Fruit fly (Drosophila melanogaster) whole organism, embryonic: ENCODE results near the gene CG9328.

Experiments used
- B-H2 ChIP-seq: fragments of 200-800 bp; sonication (Bioruptor generic); optimal IDR thresholded peaks from 2 replicates; lab custom pipeline; 2018; ENCODE audit warnings: missing biosample characterization, mild to moderate bottlenecking, missing genetic modification characterization
- Bteb2 ChIP-seq: fragments of 200-800 bp; sonication (Bioruptor generic); optimal IDR thresholded peaks from 2 replicates; lab custom pipeline; 2016; ENCODE audit warnings: missing biosample characterization, missing genetic modification characterization
- CG1024 ChIP-seq: fragments of 200-800 bp; sonication (Bioruptor generic); IDR thresholded peaks from 2 replicates; pipeline ENCODE4 v1.3.6; 2022; ENCODE audit warnings: missing biosample characterization, missing genetic modification characterization
- CG11456 ChIP-seq: fragments of 200-800 bp; sonication (Bioruptor generic); IDR thresholded peaks from 3 replicates; pipeline ENCODE4 v1.3.6; 2022; ENCODE audit warnings: missing biosample characterization, missing genetic modification characterization
- CG12219 ChIP-seq: fragments of 200-800 bp; sonication (Bioruptor generic); optimal IDR thresholded peaks from 3 replicates; lab custom pipeline; 2018; ENCODE audit warnings: missing biosample characterization, mild to moderate bottlenecking, missing genetic modification characterization
- CG12659 ChIP-seq: fragments of 200-800 bp; sonication (Bioruptor generic); optimal IDR thresholded peaks from 3 replicates; lab custom pipeline; 2017; ENCODE audit warnings: mild to moderate bottlenecking, missing biosample characterization, missing genetic modification reagents, missing genetic modification characterization
- CG12942 ChIP-seq: fragments of 200-800 bp; sonication (Bioruptor generic); optimal IDR thresholded peaks from 3 replicates; lab custom pipeline; 2016; ENCODE audit warnings: missing biosample characterization, missing genetic modification characterization
- CG13775 ChIP-seq: fragments of 200-800 bp; sonication (Bioruptor generic); optimal IDR thresholded peaks from 3 replicates; lab custom pipeline; 2017; ENCODE audit warnings: missing biosample characterization, mild to moderate bottlenecking, missing genetic modification characterization
- CG15514 ChIP-seq: fragments of 200-800 bp; sonication (Bioruptor generic); optimal IDR thresholded peaks from 3 replicates; lab custom pipeline; 2017; ENCODE audit warnings: missing biosample characterization, missing genetic modification characterization, mild to moderate bottlenecking, moderate library complexity, missing genetic modification reagents
- CG1602 ChIP-seq: fragments of 200-800 bp; sonication (Bioruptor generic); optimal IDR thresholded peaks from 3 replicates; lab custom pipeline; 2016; ENCODE audit warnings: missing biosample characterization, missing genetic modification characterization
- CG2678 ChIP-seq: fragments of 200-800 bp; sonication (Bioruptor generic); optimal IDR thresholded peaks from 3 replicates; lab custom pipeline; 2019; ENCODE audit warnings: missing biosample characterization, mild to moderate bottlenecking, missing genetic modification characterization, moderate library complexity
- CG32772 ChIP-seq: fragments of 200-800 bp; sonication (Bioruptor generic); IDR thresholded peaks from 2 replicates; pipeline ENCODE4 v1.3.6; 2022; ENCODE audit warnings: missing biosample characterization, missing genetic modification characterization
- CG4360 ChIP-seq: fragments of 200-800 bp; sonication (Bioruptor generic); IDR thresholded peaks from 2 replicates; pipeline ENCODE4 v1.3.6; 2022; ENCODE audit warnings: missing biosample characterization, missing genetic modification characterization
- CG5180 ChIP-seq: fragments of 200-800 bp; sonication (Bioruptor generic); optimal IDR thresholded peaks from 3 replicates; lab custom pipeline; 2017; ENCODE audit warnings: missing biosample characterization, missing genetic modification characterization, mild to moderate bottlenecking, moderate library complexity, missing genetic modification reagents
- CG5245 ChIP-seq: fragments of 200-800 bp; sonication (Bioruptor generic); optimal IDR thresholded peaks from 3 replicates; lab custom pipeline; 2016; ENCODE audit warnings: missing biosample characterization, missing genetic modification characterization
- CG7839 ChIP-seq: fragments of 200-800 bp; sonication (Bioruptor generic); optimal IDR thresholded peaks from 3 replicates; lab custom pipeline; 2018; ENCODE audit warnings: missing biosample characterization, mild to moderate bottlenecking, missing genetic modification characterization, moderate library complexity
- CG8089 ChIP-seq: fragments of 200-800 bp; sonication (Bioruptor generic); optimal IDR thresholded peaks from 3 replicates; lab custom pipeline; 2016; ENCODE audit warnings: missing biosample characterization, missing genetic modification characterization
- CG8359 ChIP-seq: fragments of 200-800 bp; sonication (Bioruptor generic); optimal IDR thresholded peaks from 2 replicates; lab custom pipeline; 2017; ENCODE audit warnings: missing biosample characterization, mild to moderate bottlenecking, missing genetic modification characterization, borderline replicate concordance
- Dek ChIP-seq: fragments of 200-800 bp; sonication (Bioruptor generic); optimal IDR thresholded peaks from 3 replicates; lab custom pipeline; 2019; ENCODE audit warnings: missing biosample characterization, mild to moderate bottlenecking, missing genetic modification characterization, moderate library complexity
- Ets65A ChIP-seq: fragments of 200-800 bp; sonication (Bioruptor generic); peaks from one replicate; lab custom pipeline; 2016; ENCODE audit warnings: missing biosample characterization, missing genetic modification characterization
- Fer1 ChIP-seq: fragments of 200-800 bp; sonication (Bioruptor generic); optimal IDR thresholded peaks from 2 replicates; lab custom pipeline; 2017; ENCODE audit warnings: missing biosample characterization, mild to moderate bottlenecking, missing genetic modification characterization
- Gsc ChIP-seq: fragments of 200-800 bp; sonication (Bioruptor generic); IDR thresholded peaks from 2 replicates; pipeline ENCODE4 v1.3.6; 2022; ENCODE audit warnings: missing biosample characterization, missing genetic modification characterization
- Kr ChIP-seq: fragments of 200-800 bp; sonication (Bioruptor generic); optimal IDR thresholded peaks from 2 replicates; lab custom pipeline; 2017; ENCODE audit warnings: missing biosample characterization, mild to moderate bottlenecking, missing genetic modification characterization
- Lpt ChIP-seq: fragments of >200 bp; optimal IDR thresholded peaks from 2 replicates; lab custom pipeline; 2018; ENCODE audit warnings: missing biosample characterization, missing genetic modification characterization
- Myb ChIP-seq: fragments of 200-800 bp; sonication (Bioruptor generic); optimal IDR thresholded peaks from 2 replicates; lab custom pipeline; 2016; ENCODE audit warnings: missing biosample characterization, missing genetic modification characterization
- NC2β ChIP-seq: fragments of 200-800 bp; sonication (Bioruptor generic); optimal IDR thresholded peaks from 2 replicates; lab custom pipeline; 2016; ENCODE audit warnings: missing biosample characterization, missing genetic modification characterization
- Opbp ChIP-seq: fragments of 200-800 bp; sonication (Bioruptor generic); IDR thresholded peaks from 3 replicates; pipeline ENCODE4 v1.3.6; 2022; ENCODE audit warnings: missing biosample characterization, missing genetic modification characterization; ENCODE audit not compliant: partially characterized antibody
- Ptx1 ChIP-seq: fragments of 200-800 bp; sonication (Bioruptor generic); IDR thresholded peaks from 2 replicates; pipeline ENCODE4 v1.3.6; 2022; ENCODE audit warnings: missing biosample characterization, missing genetic modification characterization
- Xbp1 ChIP-seq: fragments of 200-800 bp; sonication (Bioruptor generic); optimal IDR thresholded peaks from 3 replicates; lab custom pipeline; 2016; ENCODE audit warnings: missing biosample characterization, mild to moderate bottlenecking, missing genetic modification characterization
- ab ChIP-seq: fragments of 200-800 bp; sonication (Bioruptor generic); optimal IDR thresholded peaks from 2 replicates; lab custom pipeline; 2016; ENCODE audit warnings: missing biosample characterization, missing genetic modification characterization
- bab2 ChIP-seq: fragments of 200-800 bp; sonication (Bioruptor generic); optimal IDR thresholded peaks from 2 replicates; lab custom pipeline; 2016; ENCODE audit warnings: missing biosample characterization, missing genetic modification characterization
- cato ChIP-seq: fragments of 200-800 bp; sonication (Bioruptor generic); optimal IDR thresholded peaks from 2 replicates; lab custom pipeline; 2016; ENCODE audit warnings: missing biosample characterization, missing genetic modification characterization, borderline replicate concordance
- dm ChIP-seq: fragments of 200-800 bp; sonication (Bioruptor generic); optimal IDR thresholded peaks from 3 replicates; lab custom pipeline; 2016; ENCODE audit warnings: missing biosample characterization, missing genetic modification characterization
- ems ChIP-seq: fragments of 200-800 bp; sonication (Bioruptor generic); optimal IDR thresholded peaks from 3 replicates; lab custom pipeline; 2016; ENCODE audit warnings: missing biosample characterization, missing genetic modification characterization
- grn ChIP-seq: fragments of 200-800 bp; sonication (Bioruptor generic); optimal IDR thresholded peaks from 3 replicates; lab custom pipeline; 2017; ENCODE audit warnings: missing biosample characterization, missing genetic modification characterization
- hkb ChIP-seq, 2 experiments: fragments of 200-800 bp in 1 of 2; fragments of >200 bp in 1 of 2; sonication (Bioruptor generic) in 1 of 2; IDR thresholded peaks in 1 of 2; optimal IDR thresholded peaks in 1 of 2; 2 replicates each; pipeline versions ENCODE4 v1.3.6 to Lab custom; 2017 to 2022; ENCODE audit warnings: missing biosample characterization in 1 of 2, missing genetic modification characterization in 1 of 2
- lola ChIP-seq, 3 experiments: fragments of >200 bp in 2 of 3; fragments of 200-800 bp in 1 of 3; sonication (Bioruptor generic) in 1 of 3; optimal IDR thresholded peaks; 2 replicates each; lab custom pipeline; 2017 to 2019; ENCODE audit warnings: missing biosample characterization in 3 of 3, missing genetic modification characterization in 3 of 3, mild to moderate bottlenecking in 1 of 3, moderate library complexity in 1 of 3
- odd ChIP-seq: fragments of 200-800 bp; sonication (Bioruptor generic); optimal IDR thresholded peaks from 2 replicates; lab custom pipeline; 2017; ENCODE audit warnings: missing biosample characterization, mild to moderate bottlenecking, missing genetic modification characterization
- phol ChIP-seq: fragments of 200-800 bp; sonication (Bioruptor generic); optimal IDR thresholded peaks from 3 replicates; lab custom pipeline; 2018; ENCODE audit warnings: missing biosample characterization, mild to moderate bottlenecking, missing genetic modification characterization, moderate library complexity
- pita ChIP-seq: fragments of 200-800 bp; sonication (Bioruptor generic); optimal IDR thresholded peaks from 2 replicates; lab custom pipeline; 2017; ENCODE audit warnings: missing biosample characterization, mild to moderate bottlenecking, missing genetic modification characterization
- ranshi ChIP-seq: fragments of 200-800 bp; sonication (Bioruptor generic); IDR thresholded peaks from 2 replicates; pipeline ENCODE4 v1.3.6; 2022; ENCODE audit warnings: missing biosample characterization, missing genetic modification characterization
- row ChIP-seq: fragments of 200-800 bp; sonication (Bioruptor generic); IDR thresholded peaks from 3 replicates; pipeline ENCODE4 v1.3.6; 2022; ENCODE audit warnings: missing biosample characterization, missing genetic modification characterization
- sc ChIP-seq, 3 experiments: fragments of >200 bp in 2 of 3; fragments of 200-800 bp in 1 of 3; sonication (Bioruptor generic) in 1 of 3; optimal IDR thresholded peaks; 2 replicates in 2 of 3; 3 replicates in 1 of 3; lab custom pipeline; 2017; ENCODE audit warnings: mild to moderate bottlenecking in 1 of 3, missing biosample characterization in 1 of 3, missing genetic modification characterization in 1 of 3, missing genetic modification reagents in 1 of 3
- schlank ChIP-seq: fragments of 200-800 bp; sonication (Bioruptor generic); optimal IDR thresholded peaks from 2 replicates; lab custom pipeline; 2018; ENCODE audit warnings: missing biosample characterization, mild to moderate bottlenecking, missing genetic modification characterization
- seq ChIP-seq: fragments of 200-800 bp; sonication (Bioruptor generic); IDR thresholded peaks from 2 replicates; pipeline ENCODE4 v1.3.6; 2022; ENCODE audit warnings: missing biosample characterization, missing genetic modification characterization
- tap ChIP-seq: fragments of 200-800 bp; optimal IDR thresholded peaks from 3 replicates; lab custom pipeline; 2019; ENCODE audit warnings: missing biosample characterization, mild to moderate bottlenecking, missing genetic modification characterization, moderate library complexity
- tgo ChIP-seq: fragments of 200-800 bp; sonication (Bioruptor generic); IDR thresholded peaks from 3 replicates; pipeline ENCODE4 v1.3.6; 2022; ENCODE audit warnings: missing biosample characterization, missing genetic modification characterization
- tio ChIP-seq: fragments of 200-800 bp; sonication (Bioruptor generic); optimal IDR thresholded peaks from 2 replicates; lab custom pipeline; 2017; ENCODE audit warnings: missing biosample characterization, missing genetic modification characterization, inconsistent platforms
- zen ChIP-seq: fragments of 200-800 bp; sonication (Bioruptor generic); optimal IDR thresholded peaks from 3 replicates; lab custom pipeline; 2018; ENCODE audit warnings: missing biosample characterization, mild to moderate bottlenecking, missing genetic modification characterization, moderate library complexity
- zen2 ChIP-seq: fragments of 200-800 bp; sonication (Bioruptor generic); IDR thresholded peaks from 3 replicates; pipeline ENCODE4 v1.3.6; 2022; ENCODE audit warnings: missing biosample characterization, missing genetic modification characterization; ENCODE audit not compliant: partially characterized antibody

The CG9328 gene

DNA sequence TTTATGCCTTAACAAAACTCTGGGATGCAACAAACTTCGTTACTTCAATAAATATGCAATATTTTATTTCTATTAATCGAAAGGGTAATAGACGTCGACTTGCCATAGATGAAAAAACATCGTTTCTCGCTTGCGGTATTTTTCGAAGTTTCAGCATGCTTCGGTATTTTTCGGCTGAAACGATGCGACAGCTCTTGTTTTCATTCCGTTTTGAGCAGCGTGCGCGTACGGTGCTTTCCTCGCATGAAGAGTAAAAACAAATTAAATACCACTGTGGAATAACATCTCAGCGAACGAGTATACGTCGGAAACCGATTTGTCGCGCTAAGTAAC lies at the start of gene CG9328 (continued):
- peak; percentile 65 for TF ChIP-seq CG15514 (GFP tag; lab: Kevin White, UChicago)
- no peak for TF ChIP-seq grn
- peak; percentile 44 for TF ChIP-seq pita (GFP tag; lab: Kevin White, UChicago)
- no peak for TF ChIP-seq tio (GFP tag; lab: Kevin White, UChicago)
- no peak for TF ChIP-seq ab (GFP tag; lab: Kevin White, UChicago)
- TF ChIP-seq CG8359 (GFP tag; lab: Kevin White, UChicago), result no peak
- no peak for TF ChIP-seq hkb (optimal IDR thresholded peaks at IDR 0.05; lab: Kevin White, UChicago)
- peak; percentile 62 for TF ChIP-seq hkb (GFP tag; IDR thresholded peaks at IDR 0.05; lab: Robert Waterston, UW)
- peak; percentile 19 for TF ChIP-seq Myb (GFP tag; lab: Kevin White, UChicago)
- no peak for TF ChIP-seq Lpt
- TF ChIP-seq zen (tag; lab: Kevin White, UChicago), result no peak
- TF ChIP-seq row (GFP tag; lab: Robert Waterston, UW), result peak; percentile 70; the same call in 1 of the 3 replicates
- TF ChIP-seq Gsc (GFP tag; lab: Robert Waterston, UW), result no peak
- TF ChIP-seq schlank (tag; lab: Kevin White, UChicago), result no peak
- TF ChIP-seq CG12659 (GFP tag; lab: Kevin White, UChicago), result peak; percentile 56
- peak; percentile 53 for TF ChIP-seq CG2678 (tag; lab: Kevin White, UChicago)
- TF ChIP-seq sc (optimal IDR thresholded peaks at IDR 0.05; lab: Kevin White, UChicago), result no peak
- no peak for TF ChIP-seq sc (GFP tag; optimal IDR thresholded peaks at IDR 0.05; lab: Kevin White, UChicago)
- peak; percentile 68 for TF ChIP-seq Ets65A (GFP tag; lab: Kevin White, UChicago)
- TF ChIP-seq lola (GFP tag; optimal IDR thresholded peaks at IDR 0.05; lab: Kevin White, UChicago), result no peak
- TF ChIP-seq CG1602 (GFP tag; lab: Kevin White, UChicago), result no peak
- TF ChIP-seq CG13775 (GFP tag; lab: Kevin White, UChicago), result no peak
- TF ChIP-seq Fer1 (GFP tag; lab: Kevin White, UChicago), result peak; percentile 35
- TF ChIP-seq Ptx1 (GFP tag; lab: Robert Waterston, UW), result peak; percentile 27; the same call in 1 of the 2 replicates
- no peak for TF ChIP-seq CG5180 (GFP tag; lab: Kevin White, UChicago)
- TF ChIP-seq odd, result no peak
- TF ChIP-seq Dek, result peak; percentile 25
- no peak for TF ChIP-seq B-H2 (GFP tag; lab: Kevin White, UChicago)
- TF ChIP-seq zen2 (GFP tag; lab: Robert Waterston, UW), result 0 out of 3 replicates have a peak, but pooled peaks have one; percentile 52
- no peak for TF ChIP-seq CG12219
- peak; percentile 29; the same call in 1 of the 3 replicates for TF ChIP-seq CG11456
- TF ChIP-seq CG1024, result no peak
- peak; percentile 49; the same call in 1 of the 2 replicates for TF ChIP-seq seq
- peak; percentile 36 for TF ChIP-seq Xbp1 (GFP tag; lab: Kevin White, UChicago)
- TF ChIP-seq CG8089, result peak; percentile 3
- TF ChIP-seq NC2β (GFP tag; lab: Kevin White, UChicago), result no peak
- TF ChIP-seq CG7839 (tag; lab: Kevin White, UChicago), result peak; percentile 25
- peak; percentile 21 for TF ChIP-seq CG5245
- no peak for TF ChIP-seq tgo (GFP tag; lab: Robert Waterston, UW)
- no peak for TF ChIP-seq phol (tag; lab: Kevin White, UChicago)
- TF ChIP-seq ems, result no peak
- no peak for TF ChIP-seq CG4360 (GFP tag; lab: Robert Waterston, UW)
- TF ChIP-seq Bteb2 (GFP tag; lab: Kevin White, UChicago), result no peak
- peak; percentile 55 for TF ChIP-seq dm (GFP tag; lab: Kevin White, UChicago)
- peak; percentile 6 for TF ChIP-seq cato (GFP tag; lab: Kevin White, UChicago)
- peak; percentile 53; the same call in 1 of the 2 replicates for TF ChIP-seq ranshi (GFP tag; lab: Robert Waterston, UW)
- no peak for TF ChIP-seq bab2 (GFP tag; lab: Kevin White, UChicago)
- peak; percentile 64 for TF ChIP-seq Opbp (GFP tag; lab: Robert Waterston, UW)
- no peak for TF ChIP-seq CG32772 (GFP tag; lab: Robert Waterston, UW)
- TF ChIP-seq Kr (GFP tag; lab: Kevin White, UChicago), result peak; percentile 36
- TF ChIP-seq CG12942 (GFP tag; lab: Kevin White, UChicago), result no peak
- peak; percentile 17 for TF ChIP-seq tap (tag; lab: Kevin White, UChicago)
